In the genomic region with DNA sequence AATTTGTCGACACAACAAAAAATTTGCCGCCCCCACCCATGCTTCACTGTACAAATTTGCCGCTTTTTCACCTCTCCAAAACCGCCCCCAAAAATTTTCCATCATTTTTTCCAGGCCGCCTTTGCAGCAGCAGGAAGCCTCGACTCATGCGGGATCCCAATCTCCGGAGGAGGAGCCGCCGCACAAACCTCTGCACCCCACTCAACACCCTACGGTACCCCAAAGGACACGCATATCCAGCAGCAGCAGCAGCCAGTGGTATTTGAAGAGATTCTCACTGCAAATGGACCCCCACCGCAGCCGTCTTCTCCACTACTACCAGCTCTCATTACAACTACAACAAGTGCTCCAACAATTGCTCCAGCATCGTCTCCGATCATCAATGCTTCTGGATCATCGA, we compare ENCODE assay signal across 3 worm cellular contexts.
TF ChIP-seq lines count a peak whose summit lies in the region.

No protein-coding gene starts in this region.

TF ChIP-seq in whole organism, L4 larva, 104 proteins besides CTCF, POLR2A, EP300 and RAD21:
- TF ChIP-seq F10B5.3 (tag; optimal IDR thresholded peaks at IDR 0.05; lab: Kevin White, UChicago) (no peak), set-16 (GFP tag; IDR thresholded peaks at IDR 0.05; lab: Robert Waterston, UW) (peak; percentile 71)

TF ChIP-seq in whole organism, midembryonic, 9 proteins besides CTCF, POLR2A, EP300 and RAD21:
- TF ChIP-seq T22C8.4 (GFP tag; IDR thresholded peaks at IDR 0.05; lab: Robert Waterston, UW): peak; percentile 17; the same call in 1 of the 2 replicates
- no peak for TF ChIP-seq cog-1 (tag; optimal IDR thresholded peaks at IDR 0.05; lab: Kevin White, UChicago)

TF ChIP-seq in whole organism, young adult, 124 proteins besides CTCF, POLR2A, EP300 and RAD21:
- TF ChIP-seq zfh-2 (GFP tag; conservative IDR thresholded peaks at IDR 0.05; lab: Robert Waterston, UW) (peak; percentile 64), egrh-3 (GFP tag; IDR thresholded peaks at IDR 0.05; lab: Robert Waterston, UW) (peak; percentile 43; the same call in 1 of the 2 replicates), nhr-80 (tag; optimal IDR thresholded peaks at IDR 0.05; lab: Kevin White, UChicago) (no peak), unc-130 (GFP tag; optimal IDR thresholded peaks at IDR 0.05; lab: Kevin White, UChicago) (no peak), nhr-179 (tag; optimal IDR thresholded peaks at IDR 0.05; lab: Kevin White, UChicago) (no peak)
